Fruit fly (Drosophila melanogaster): ENCODE data around the gene primo-2.

Gene primo-2

DNA sequence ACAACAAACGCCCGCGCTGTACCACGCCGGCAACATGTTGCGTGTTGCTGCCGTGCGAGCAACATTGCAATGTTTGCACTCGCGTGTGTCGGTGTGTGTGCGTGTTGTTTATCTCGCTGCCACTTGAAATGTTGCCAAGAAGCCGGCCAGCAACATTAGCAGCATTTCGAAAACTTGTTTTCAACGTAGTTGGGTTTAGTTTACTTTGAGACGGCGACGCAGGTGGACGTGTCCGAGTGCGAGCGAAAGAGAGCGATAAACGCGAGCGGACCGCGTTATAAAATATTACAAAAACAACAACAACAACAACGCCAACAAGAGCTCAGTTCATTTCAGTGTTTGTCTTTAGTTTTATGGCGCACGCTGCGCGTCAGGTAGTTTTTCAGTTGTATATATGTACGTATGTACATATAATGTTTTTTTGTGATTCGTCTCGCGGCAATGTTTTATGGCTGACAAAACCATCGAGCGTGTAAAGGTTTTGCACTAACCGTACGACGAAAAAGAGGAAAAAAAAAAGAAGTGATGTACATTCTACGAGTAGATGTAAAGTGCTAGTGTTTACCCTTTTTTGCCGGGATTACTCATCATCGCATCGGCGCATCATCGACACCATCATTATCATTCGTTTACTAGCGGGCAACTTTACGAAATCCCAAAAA lies 3.5 kb upstream of the primo-2 start, which contains the start of gene kmr (continued):
- TF ChIP-seq CG42726 (GFP tag; IDR thresholded peaks at IDR 0.05; ENCODE audit: partially characterized antibody) (peak; percentile 54; the same call in 1 of the 2 replicates), org-1 (GFP tag; optimal IDR thresholded peaks at IDR 0.05) (peak; percentile 26), dimm (GFP tag; IDR thresholded peaks at IDR 0.05) (no peak), Dll (GFP tag; IDR thresholded peaks at IDR 0.05; ENCODE audit: partially characterized antibody) (0 out of 4 replicates have a peak, but pooled peaks have one; percentile 16), mam (GFP tag; optimal IDR thresholded peaks at IDR 0.05) (no peak), CG15696 (tag; optimal IDR thresholded peaks at IDR 0.05) (peak; percentile 18), sens-2 (GFP tag; IDR thresholded peaks at IDR 0.05) (no peak), CG1603 (tag; optimal IDR thresholded peaks at IDR 0.05) (peak; percentile 39), cg (GFP tag; optimal IDR thresholded peaks at IDR 0.05) (peak; percentile 65), CG4617 (GFP tag; optimal IDR thresholded peaks at IDR 0.05; ENCODE audit: borderline replicate concordance) (no peak), Adf1 (GFP tag; IDR thresholded peaks at IDR 0.05) (peak; percentile 67), Usf (GFP tag; optimal IDR thresholded peaks at IDR 0.05) (no peak), repo (GFP tag; optimal IDR thresholded peaks at IDR 0.05) (peak; percentile 15), CG7839 (tag; optimal IDR thresholded peaks at IDR 0.05) (peak; percentile 12), CG6175 (GFP tag; IDR thresholded peaks at IDR 0.05) (peak; percentile 34; the same call in 1 of the 3 replicates), CG1233 (GFP tag; optimal IDR thresholded peaks at IDR 0.05) (peak; percentile 47), sr (GFP tag; IDR thresholded peaks at IDR 0.05) (no peak; the same call in 2 of the 3 replicates), CG10274 (GFP tag; optimal IDR thresholded peaks at IDR 0.05) (no peak), ind (GFP tag; optimal IDR thresholded peaks at IDR 0.05) (no peak)

DNA sequence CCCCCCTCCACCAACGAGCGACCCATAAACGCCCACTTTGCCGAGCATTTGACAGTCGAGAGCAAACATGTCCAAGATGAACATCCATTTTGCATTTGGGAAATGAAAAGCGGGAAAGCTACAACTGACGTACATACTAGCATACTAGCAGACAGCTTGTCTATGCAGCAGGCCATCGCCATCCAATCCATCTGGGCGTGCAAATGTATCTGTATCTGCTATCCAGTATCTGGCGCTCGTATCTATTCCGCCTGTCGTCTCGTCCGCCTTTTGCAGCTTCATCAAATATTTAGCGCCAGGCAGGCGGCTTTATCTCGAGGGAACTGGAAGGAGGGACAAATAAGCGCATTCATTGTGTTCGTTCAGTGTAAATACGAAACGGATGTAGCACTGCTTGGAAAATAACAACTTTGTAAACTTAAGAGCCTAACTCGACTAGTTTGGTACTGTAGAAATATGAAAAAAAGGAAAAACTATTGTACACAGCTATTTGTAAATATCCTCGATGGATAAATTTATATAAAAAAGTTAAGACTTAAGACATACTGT lies 2.4 kb upstream of the primo-2 start:
- TF ChIP-seq CG15479 (GFP tag; optimal IDR thresholded peaks at IDR 0.05) (peak; percentile 97), Med (GFP tag) (peak; percentile 71), Rfx (GFP tag; IDR thresholded peaks at IDR 0.05) (0 out of 2 replicates have a peak, but pooled peaks have one; percentile 12), stc (GFP tag; IDR thresholded peaks at IDR 0.05) (0 out of 2 replicates have a peak, but pooled peaks have one; percentile 15), Optix (GFP tag; IDR thresholded peaks at IDR 0.05) (0 out of 3 replicates have a peak, but pooled peaks have one; percentile 24), CG1603 (tag; optimal IDR thresholded peaks at IDR 0.05) (peak; percentile 30), CG6765 (GFP tag; optimal IDR thresholded peaks at IDR 0.05) (no peak), sens (GFP tag) (peak; percentile 71), dysf (GFP tag; IDR thresholded peaks at IDR 0.05) (0 out of 3 replicates have a peak, but pooled peaks have one; percentile 11), maf-S (GFP tag; optimal IDR thresholded peaks at IDR 0.05) (peak; percentile 1), fd64A (GFP tag; optimal IDR thresholded peaks at IDR 0.05) (peak; percentile 13), ac (GFP tag; optimal IDR thresholded peaks at IDR 0.05) (no peak), trh (GFP tag; optimal IDR thresholded peaks at IDR 0.05) (no peak), gem (tag; optimal IDR thresholded peaks at IDR 0.05) (peak; percentile 7), peb (GFP tag; IDR thresholded peaks at IDR 0.05) (no peak), CG30431 (GFP tag; optimal IDR thresholded peaks at IDR 0.05) (no peak), gsb (GFP tag; IDR thresholded peaks at IDR 0.05) (no peak), lola (GFP tag; optimal IDR thresholded peaks at IDR 0.05) (peak in 1 of 3 experiments; percentile 5), nom (GFP tag; optimal IDR thresholded peaks at IDR 0.05) (peak; percentile 14), ci (GFP tag; IDR thresholded peaks at IDR 0.05) (0 out of 3 replicates have a peak, but pooled peaks have one; percentile 62), Drgx (GFP tag; IDR thresholded peaks at IDR 0.05) (0 out of 2 replicates have a peak, but pooled peaks have one; percentile 25), D19B (GFP tag; optimal IDR thresholded peaks at IDR 0.05) (no peak), sqz (GFP tag; optimal IDR thresholded peaks at IDR 0.05) (peak; percentile 12), CG17802 (tag; optimal IDR thresholded peaks at IDR 0.05) (peak; percentile 26), ATbp (GFP tag; optimal IDR thresholded peaks at IDR 0.05) (peak; percentile 10), CG2889 (GFP tag; IDR thresholded peaks at IDR 0.05) (no peak), CG15696 (tag; optimal IDR thresholded peaks at IDR 0.05) (peak; percentile 19), E2f2 (GFP tag; IDR thresholded peaks at IDR 0.05) (no peak), pum (GFP tag; optimal IDR thresholded peaks at IDR 0.05) (no peak), grn (GFP tag; optimal IDR thresholded peaks at IDR 0.05) (no peak), tin (GFP tag; optimal IDR thresholded peaks at IDR 0.05) (no peak)

Data from whole organism, embryonic.